Worm (Caenorhabditis elegans) whole organism, L2 larva: ENCODE data around the gene nbet-1.
"Not testable (repeated sequence)": the region's sequence is repeated elsewhere in the genome, so short reads cannot be mapped to it uniquely, and the experiment has no call there.

Experiments
- ama-1 ChIP-seq: fragments of 150-350 bp; optimal IDR thresholded peaks from 2 replicates; lab custom pipeline; 2018; ENCODE audit warnings: inconsistent platforms
- egl-27 ChIP-seq: sonication (generic microtip); optimal IDR thresholded peaks from 3 replicates; lab custom pipeline; 2017; ENCODE audit warnings: missing biosample characterization, missing genetic modification reagents, missing genetic modification characterization
- fos-1 ChIP-seq: fragments of 150-350 bp; optimal IDR thresholded peaks from 2 replicates; lab custom pipeline; 2014; ENCODE audit warnings: missing biosample characterization, missing genetic modification characterization
- lsy-2 ChIP-seq, 2 experiments: fragments of 150-350 bp in 1 of 2; sonication (generic microtip) in 1 of 2; optimal IDR thresholded peaks; 2 replicates each; lab custom pipeline; 2014 to 2017; ENCODE audit warnings: missing biosample characterization in 2 of 2, missing genetic modification characterization in 2 of 2
- nhr-21 ChIP-seq: fragments of 150-350 bp; optimal IDR thresholded peaks from 2 replicates; lab custom pipeline; 2014; ENCODE audit warnings: missing biosample characterization, missing genetic modification characterization
- nhr-237 ChIP-seq: fragments of 150-350 bp; optimal IDR thresholded peaks from 2 replicates; lab custom pipeline; 2014; ENCODE audit warnings: missing biosample characterization, missing genetic modification characterization
- snpc-4 ChIP-seq: fragments of 150-350 bp; optimal IDR thresholded peaks from 2 replicates; lab custom pipeline; 2014; ENCODE audit warnings: missing biosample characterization, missing genetic modification characterization
- unc-55 ChIP-seq: fragments of 150-350 bp; sonication (generic microtip); optimal IDR thresholded peaks from 3 replicates; lab custom pipeline; 2014; ENCODE audit warnings: missing biosample characterization, missing genetic modification reagents, missing genetic modification characterization
- unc-62 ChIP-seq: fragments of 150-350 bp; optimal IDR thresholded peaks from 2 replicates; lab custom pipeline; 2014; ENCODE audit warnings: missing biosample characterization, missing genetic modification reagents, missing genetic modification characterization
- zag-1 ChIP-seq: fragments of 150-350 bp; optimal IDR thresholded peaks from 2 replicates; lab custom pipeline; 2014; ENCODE audit warnings: missing biosample characterization, missing genetic modification characterization

DNA sequence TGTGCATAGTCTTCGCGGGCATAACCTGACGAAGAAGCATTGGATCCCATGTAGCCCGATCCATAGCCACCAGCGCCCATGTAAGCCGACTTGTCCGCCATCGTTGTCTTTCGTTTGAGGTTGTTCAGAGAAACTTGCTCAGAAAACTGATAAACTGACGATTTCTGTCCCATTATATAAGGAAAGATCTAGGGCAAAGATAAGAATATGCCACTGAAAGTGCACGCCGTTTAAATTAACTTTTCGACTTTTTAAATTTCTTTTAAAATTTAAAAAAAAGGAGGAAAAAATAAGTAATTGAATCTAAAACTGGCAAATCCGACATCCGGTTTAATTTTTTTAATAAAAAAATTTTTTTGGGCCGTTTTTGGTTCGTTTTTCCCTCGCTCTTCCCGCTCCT lies 43.7 kb upstream of the nbet-1 start, which contains the start of gene nspd-6:
- not testable (repeated sequence) for TF ChIP-seq zag-1; unc-62 (GFP tag; lab: Kevin White, UChicago); ama-1 (lab: Kevin White, UChicago); fos-1; unc-55; snpc-4 (tag; lab: Kevin White, UChicago); lsy-2 (tag; optimal IDR thresholded peaks at IDR 0.05; lab: Kevin White, UChicago); nhr-237 (tag; lab: Kevin White, UChicago); egl-27 (tag; lab: Kevin White, UChicago); nhr-21 (tag; lab: Kevin White, UChicago)
